Fruit fly (Drosophila melanogaster): ENCODE measurements around the gene CG9737.
A peak's percentile ranks its signal among the peaks of the same experiment; 100 is the strongest.

CG9737 gene

DNA sequence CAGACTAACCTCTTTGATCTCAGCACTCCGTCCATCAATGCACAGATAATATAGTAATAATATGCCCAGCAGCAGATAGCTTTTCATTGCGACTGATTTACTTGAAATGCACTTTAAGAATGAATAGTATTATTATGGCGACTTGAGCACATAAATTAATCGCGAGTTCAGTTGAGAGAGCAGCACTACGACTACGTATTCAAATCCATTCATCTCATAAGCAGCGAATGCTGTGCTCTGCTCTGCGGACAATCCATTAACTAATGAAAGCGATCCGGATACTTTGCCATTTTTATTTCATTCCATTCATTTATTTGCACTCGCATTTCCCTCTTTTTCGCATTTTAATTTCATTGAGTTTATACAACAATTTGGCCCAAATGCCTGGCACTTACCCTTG lies 5.5 kb downstream of the CG9737 start, which contains the start of gene CG43448:
Gene CG43448 (minus strand): TSS at position 101 of the 400 bp plus-strand sequence.
- no peak for TF ChIP-seq GATAd (GFP tag; optimal IDR thresholded peaks at IDR 0.05)
- no peak for TF ChIP-seq Hr78 (GFP tag; optimal IDR thresholded peaks at IDR 0.05)
- no peak for TF ChIP-seq Dfd (GFP tag; optimal IDR thresholded peaks at IDR 0.05)
- TF ChIP-seq Dif (GFP tag; optimal IDR thresholded peaks at IDR 0.05; ENCODE audit: partially characterized antibody) = no peak
- no peak for TF ChIP-seq pan (optimal IDR thresholded peaks at IDR 0.05)
- TF ChIP-seq ey (GFP tag; optimal IDR thresholded peaks at IDR 0.05) = no peak
- no peak for TF ChIP-seq psq (GFP tag; optimal IDR thresholded peaks at IDR 0.05)
- TF ChIP-seq CG9705 (GFP tag; optimal IDR thresholded peaks at IDR 0.05) = no peak
- no peak for TF ChIP-seq foxo (GFP tag; optimal IDR thresholded peaks at IDR 0.05)
- TF ChIP-seq h (GFP tag; optimal IDR thresholded peaks at IDR 0.05) = no peak
- TF ChIP-seq OdsH (GFP tag; optimal IDR thresholded peaks at IDR 0.05) = no peak
- TF ChIP-seq fru (GFP tag; optimal IDR thresholded peaks at IDR 0.05) = no peak
- no peak for TF ChIP-seq sage (GFP tag; optimal IDR thresholded peaks at IDR 0.05)
- TF ChIP-seq dmrt93B (GFP tag; optimal IDR thresholded peaks at IDR 0.05) = no peak

dm6 chr3R:30236994-30237393 lies 6.1 kb downstream of the CG9737 start:
- TF ChIP-seq tai (GFP tag; optimal IDR thresholded peaks at IDR 0.05) (no peak), Myc (optimal IDR thresholded peaks at IDR 0.05) (peak; percentile 44), Dif (GFP tag; optimal IDR thresholded peaks at IDR 0.05; ENCODE audit: partially characterized antibody) (no peak), CG9705 (GFP tag; optimal IDR thresholded peaks at IDR 0.05) (no peak)

DNA sequence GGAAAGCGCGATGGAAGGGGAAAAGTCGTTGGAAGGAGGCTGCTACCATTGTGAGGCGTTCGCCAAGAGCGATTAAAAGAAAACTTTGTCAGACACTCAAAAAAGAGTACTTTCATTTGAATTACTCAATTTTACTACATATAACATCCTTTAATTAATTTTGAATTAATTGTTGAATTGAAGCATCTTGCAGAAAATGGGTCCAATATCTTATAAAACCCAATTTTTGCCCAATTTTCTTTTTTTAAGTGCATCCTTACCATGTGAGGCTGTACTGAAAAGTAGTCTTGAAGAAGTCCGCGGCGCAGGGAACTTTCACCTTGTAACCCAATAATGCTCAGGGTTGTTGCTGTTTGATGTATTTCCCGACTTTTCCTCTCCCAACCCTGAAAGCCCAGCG lies 7.9 kb downstream of the CG9737 start:
- TF ChIP-seq h (GFP tag; optimal IDR thresholded peaks at IDR 0.05) = no peak
- TF ChIP-seq psq (GFP tag; optimal IDR thresholded peaks at IDR 0.05) = no peak
- no peak for TF ChIP-seq usp (GFP tag; optimal IDR thresholded peaks at IDR 0.05)
- TF ChIP-seq CG9705 (GFP tag; optimal IDR thresholded peaks at IDR 0.05) = no peak
- TF ChIP-seq Abd-B (GFP tag; optimal IDR thresholded peaks at IDR 0.05) = no peak
- no peak for TF ChIP-seq brk (GFP tag; optimal IDR thresholded peaks at IDR 0.05)
- TF ChIP-seq foxo (GFP tag; optimal IDR thresholded peaks at IDR 0.05) = no peak
- no peak for TF ChIP-seq dsf (GFP tag; optimal IDR thresholded peaks at IDR 0.05; ENCODE audit: borderline replicate concordance)
- TF ChIP-seq dmrt93B (GFP tag; optimal IDR thresholded peaks at IDR 0.05) = no peak

DNA sequence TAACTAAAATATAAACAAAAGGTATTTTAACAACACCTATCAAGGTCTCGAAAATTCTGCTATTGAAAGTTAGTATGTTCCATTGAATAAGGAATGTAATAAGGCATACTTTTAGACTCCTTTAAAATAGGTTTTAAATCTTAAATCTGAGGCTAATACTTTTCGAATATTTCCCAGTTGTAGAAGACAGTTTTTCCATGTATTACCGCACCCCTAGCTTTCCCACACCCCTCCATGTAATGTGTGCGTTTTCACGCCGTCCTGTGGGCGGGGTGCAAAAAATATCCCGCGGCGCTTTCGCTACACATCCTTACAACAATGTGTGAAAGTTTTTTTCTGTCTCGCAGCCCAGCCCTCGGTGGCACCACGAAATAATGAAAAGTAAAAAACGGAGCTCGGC lies 18.5 kb downstream of the CG9737 start:
- peak in 1 of 2 experiments; percentile 9 for TF ChIP-seq foxo (GFP tag; optimal IDR thresholded peaks at IDR 0.05)
- TF ChIP-seq Hnf4 (GFP tag; optimal IDR thresholded peaks at IDR 0.05) = no peak

- TF ChIP-seq Myc (optimal IDR thresholded peaks at IDR 0.05) (no peak), jim (GFP tag; optimal IDR thresholded peaks at IDR 0.05) (no peak), fru (GFP tag; optimal IDR thresholded peaks at IDR 0.05) (no peak), br (GFP tag; optimal IDR thresholded peaks at IDR 0.05) (no peak), Abd-B (GFP tag; optimal IDR thresholded peaks at IDR 0.05) (no peak), HLH106 (tag; optimal IDR thresholded peaks at IDR 0.05) (no peak), CrebA (GFP tag; optimal IDR thresholded peaks at IDR 0.05; ENCODE audit: borderline replicate concordance) (no peak), sv (GFP tag; optimal IDR thresholded peaks at IDR 0.05) (no peak), Mio (GFP tag; optimal IDR thresholded peaks at IDR 0.05) (no peak), CG32264 (GFP tag; optimal IDR thresholded peaks at IDR 0.05) (no peak), dmrt93B (GFP tag; optimal IDR thresholded peaks at IDR 0.05) (no peak), brk (GFP tag; optimal IDR thresholded peaks at IDR 0.05) (no peak), sage (GFP tag; optimal IDR thresholded peaks at IDR 0.05) (no peak), Sp1 (GFP tag; optimal IDR thresholded peaks at IDR 0.05) (no peak), Jra (GFP tag; optimal IDR thresholded peaks at IDR 0.05) (no peak)
Observed at dm6 chr3R:30222236-30222635, 20.9 kb downstream of the CG9737 start.

dm6 chr3R:30216210-30216609 lies 26.9 kb downstream of the CG9737 start, which contains the start of gene CecC:
CecC (plus strand) TSS chr3R:30216484.
- TF ChIP-seq HLH106 (tag; optimal IDR thresholded peaks at IDR 0.05) (no peak), Rel (GFP tag; optimal IDR thresholded peaks at IDR 0.05) (no peak), Rel (tag; optimal IDR thresholded peaks at IDR 0.05) (peak; percentile 91)
